Worm (Caenorhabditis elegans) whole organism, L2 larva: Measurements from ENCODE around the gene F10E9.10.

Source experiments
- R02D3.7 ChIP-seq: fragments of 150-350 bp; optimal IDR thresholded peaks from 2 replicates; lab custom pipeline; 2014; ENCODE audit warnings: missing biosample characterization, missing genetic modification characterization
- dmd-4 ChIP-seq: sonication (generic microtip); optimal IDR thresholded peaks from 2 replicates; lab custom pipeline; 2017; ENCODE audit warnings: missing biosample characterization, missing genetic modification characterization
- elt-1 ChIP-seq: fragments of 150-350 bp; optimal IDR thresholded peaks from 2 replicates; lab custom pipeline; 2014; ENCODE audit warnings: missing biosample characterization, missing genetic modification characterization
- nhr-23 ChIP-seq: fragments of 150-350 bp; optimal IDR thresholded peaks from 2 replicates; lab custom pipeline; 2014; ENCODE audit warnings: missing biosample characterization, missing genetic modification reagents, missing genetic modification characterization

DNA sequence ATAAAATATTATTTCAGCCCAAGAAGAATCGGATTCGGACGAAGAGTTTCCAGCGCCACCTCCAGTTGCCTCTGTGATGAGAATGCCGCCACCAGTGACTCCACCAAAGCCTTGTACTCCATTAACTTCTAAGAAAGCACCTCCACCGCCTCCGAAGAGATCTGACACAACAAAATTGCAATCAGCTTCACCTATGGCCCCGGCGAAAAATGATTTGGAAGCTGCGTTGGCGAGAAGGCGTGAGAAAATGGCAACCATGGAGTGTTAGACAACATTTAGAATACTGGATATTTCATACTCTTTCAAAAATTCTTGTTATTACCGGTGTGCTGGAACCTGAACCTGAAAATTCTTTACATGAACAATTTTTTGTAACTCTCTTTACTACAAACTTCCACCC lies 14.8 kb downstream of the F10E9.10 start:
- TF ChIP-seq R02D3.7 (tag; lab: Kevin White, UChicago) = no peak
- TF ChIP-seq elt-1 (tag; lab: Kevin White, UChicago) = no peak
- no peak for TF ChIP-seq dmd-4 (tag; lab: Kevin White, UChicago)
- no peak for TF ChIP-seq nhr-23 (tag; lab: Kevin White, UChicago)
